Fruit fly (Drosophila melanogaster) whole organism, embryonic: ENCODE data around the gene zuc.
A peak's percentile ranks its signal among the peaks of the same experiment; 100 is the strongest.

Source experiments
- Ada2b ChIP-seq: fragments of 200-800 bp; sonication (Bioruptor generic); IDR thresholded peaks from 2 replicates; pipeline ENCODE4 v1.3.6; 2022; ENCODE audit warnings: missing biosample characterization, missing genetic modification characterization
- CG1024 ChIP-seq: fragments of 200-800 bp; sonication (Bioruptor generic); IDR thresholded peaks from 2 replicates; pipeline ENCODE4 v1.3.6; 2022; ENCODE audit warnings: missing biosample characterization, missing genetic modification characterization
- CG10267 ChIP-seq: fragments of 200-800 bp; sonication (Bioruptor generic); optimal IDR thresholded peaks from 2 replicates; lab custom pipeline; 2018; ENCODE audit warnings: missing biosample characterization, mild to moderate bottlenecking, missing genetic modification characterization, moderate library complexity
- CG10979 ChIP-seq: fragments of 200-800 bp; sonication (Bioruptor generic); optimal IDR thresholded peaks from 2 replicates; lab custom pipeline; 2018; ENCODE audit warnings: missing biosample characterization, mild to moderate bottlenecking, missing genetic modification characterization, moderate library complexity
- CG11247 ChIP-seq: fragments of 200-800 bp; sonication (Bioruptor generic); IDR thresholded peaks from 2 replicates; pipeline ENCODE4 v1.3.6; 2022; ENCODE audit warnings: missing biosample characterization, missing genetic modification characterization
- CG12236 ChIP-seq: fragments of 200-800 bp; sonication (Bioruptor generic); optimal IDR thresholded peaks from 2 replicates; lab custom pipeline; 2016; ENCODE audit warnings: missing biosample characterization, missing genetic modification characterization
- CG14441 ChIP-seq: fragments of 200-800 bp; sonication (Bioruptor generic); IDR thresholded peaks from 2 replicates; pipeline ENCODE4 v1.3.6; 2022; ENCODE audit warnings: missing biosample characterization, missing genetic modification characterization
- CG1647 ChIP-seq: fragments of 200-800 bp; sonication (Bioruptor generic); optimal IDR thresholded peaks from 3 replicates; lab custom pipeline; 2016; ENCODE audit warnings: missing biosample characterization, missing genetic modification characterization
- CG3065 ChIP-seq: fragments of 200-800 bp; sonication (Bioruptor generic); optimal IDR thresholded peaks from 2 replicates; lab custom pipeline; 2016; ENCODE audit warnings: missing biosample characterization, missing genetic modification characterization
- CG32772 ChIP-seq: fragments of 200-800 bp; sonication (Bioruptor generic); IDR thresholded peaks from 2 replicates; pipeline ENCODE4 v1.3.6; 2022; ENCODE audit warnings: missing biosample characterization, missing genetic modification characterization
- CG4282 ChIP-seq: fragments of 200-800 bp; sonication (Bioruptor generic); optimal IDR thresholded peaks from 2 replicates; lab custom pipeline; 2016; ENCODE audit warnings: missing biosample characterization, missing genetic modification characterization
- CG5245 ChIP-seq: fragments of 200-800 bp; sonication (Bioruptor generic); optimal IDR thresholded peaks from 3 replicates; lab custom pipeline; 2016; ENCODE audit warnings: missing biosample characterization, missing genetic modification characterization
- CG5953 ChIP-seq: fragments of 200-800 bp; sonication (Bioruptor generic); IDR thresholded peaks from 2 replicates; pipeline ENCODE4 v1.3.6; 2022; ENCODE audit warnings: missing biosample characterization, missing genetic modification characterization
- CG6765 ChIP-seq: fragments of 200-800 bp; sonication (Bioruptor generic); optimal IDR thresholded peaks from 3 replicates; lab custom pipeline; 2017; ENCODE audit warnings: missing biosample characterization, mild to moderate bottlenecking, missing genetic modification characterization
- CG6854 ChIP-seq: fragments of 200-800 bp; sonication (Bioruptor generic); optimal IDR thresholded peaks from 3 replicates; lab custom pipeline; 2017; ENCODE audit warnings: missing biosample characterization, mild to moderate bottlenecking, missing genetic modification characterization
- CG7987 ChIP-seq: fragments of 200-800 bp; sonication (Bioruptor generic); optimal IDR thresholded peaks from 2 replicates; lab custom pipeline; 2018; ENCODE audit warnings: missing biosample characterization, mild to moderate bottlenecking, missing genetic modification characterization, moderate library complexity
- CG8290 ChIP-seq, 3 experiments: fragments of 200-800 bp; sonication (Bioruptor generic); optimal IDR thresholded peaks; 2 replicates each; lab custom pipeline; 2016 to 2019; ENCODE audit warnings: missing biosample characterization in 3 of 3, missing genetic modification characterization in 3 of 3, mild to moderate bottlenecking in 2 of 3, moderate library complexity in 1 of 3
- CG8944 ChIP-seq: fragments of 200-800 bp; sonication (Bioruptor generic); optimal IDR thresholded peaks from 3 replicates; lab custom pipeline; 2016; ENCODE audit warnings: missing biosample characterization, missing genetic modification characterization
- CG9932 ChIP-seq: fragments of 200-800 bp; sonication (Bioruptor generic); IDR thresholded peaks from 2 replicates; pipeline ENCODE4 v1.3.6; 2022; ENCODE audit warnings: missing biosample characterization, missing genetic modification characterization
- D19B ChIP-seq: fragments of 200-800 bp; sonication (Bioruptor generic); optimal IDR thresholded peaks from 2 replicates; lab custom pipeline; 2017; ENCODE audit warnings: missing biosample characterization, mild to moderate bottlenecking, missing genetic modification characterization
- Dp ChIP-seq: fragments of 200-800 bp; sonication (Bioruptor generic); optimal IDR thresholded peaks from 2 replicates; lab custom pipeline; 2018; ENCODE audit warnings: missing biosample characterization, mild to moderate bottlenecking, missing genetic modification characterization, moderate library complexity
- E2f2 ChIP-seq: fragments of 200-800 bp; sonication (Bioruptor generic); IDR thresholded peaks from 2 replicates; pipeline ENCODE4 v1.3.6; 2022; ENCODE audit warnings: missing biosample characterization, missing genetic modification characterization
- Eip74EF ChIP-seq, 2 experiments: fragments of 200-800 bp in 1 of 2; fragments of >200 bp in 1 of 2; sonication (Bioruptor generic) in 1 of 2; optimal IDR thresholded peaks; 2 replicates each; lab custom pipeline; 2017 to 2019; ENCODE audit warnings: missing biosample characterization in 2 of 2, missing genetic modification characterization in 2 of 2, mild to moderate bottlenecking in 1 of 2, moderate library complexity in 1 of 2
- Ets97D ChIP-seq: fragments of 200-800 bp; sonication (Bioruptor generic); optimal IDR thresholded peaks from 3 replicates; lab custom pipeline; 2016; ENCODE audit warnings: missing biosample characterization, missing genetic modification characterization
- Lhr ChIP-seq: fragments of 200-800 bp; sonication (Bioruptor generic); optimal IDR thresholded peaks from 3 replicates; lab custom pipeline; 2017; ENCODE audit warnings: mild to moderate bottlenecking, missing biosample characterization, missing genetic modification reagents, missing genetic modification characterization
- MBD-R2 ChIP-seq: fragments of 200-800 bp; sonication (Bioruptor generic); IDR thresholded peaks from 2 replicates; pipeline ENCODE4 v1.3.6; 2022; ENCODE audit warnings: missing biosample characterization, missing genetic modification characterization
- NC2β ChIP-seq: fragments of 200-800 bp; sonication (Bioruptor generic); optimal IDR thresholded peaks from 2 replicates; lab custom pipeline; 2016; ENCODE audit warnings: missing biosample characterization, missing genetic modification characterization
- Oaz ChIP-seq: fragments of 200-800 bp; sonication (Bioruptor generic); IDR thresholded peaks from 2 replicates; pipeline ENCODE4 v1.3.6; 2022; ENCODE audit warnings: missing biosample characterization, missing genetic modification characterization
- Side ChIP-seq: fragments of 200-800 bp; sonication (Bioruptor generic); optimal IDR thresholded peaks from 2 replicates; lab custom pipeline; 2016; ENCODE audit warnings: missing biosample characterization, missing genetic modification characterization
- Sox100B ChIP-seq: fragments of 200-800 bp; sonication (Bioruptor generic); optimal IDR thresholded peaks from 3 replicates; lab custom pipeline; 2018; ENCODE audit warnings: missing biosample characterization, mild to moderate bottlenecking, missing genetic modification characterization
- TFAM ChIP-seq: fragments of 200-800 bp; sonication (Bioruptor generic); optimal IDR thresholded peaks from 2 replicates; lab custom pipeline; 2017; ENCODE audit warnings: missing biosample characterization, missing genetic modification characterization, inconsistent platforms
- Vsx1 ChIP-seq: fragments of 200-800 bp; sonication (Bioruptor generic); optimal IDR thresholded peaks from 2 replicates; lab custom pipeline; 2017; ENCODE audit warnings: missing biosample characterization, mild to moderate bottlenecking, missing genetic modification characterization, missing genetic modification reagents
- YL-1 ChIP-seq: fragments of 200-800 bp; sonication (Bioruptor generic); optimal IDR thresholded peaks from 3 replicates; lab custom pipeline; 2017; ENCODE audit warnings: missing biosample characterization, mild to moderate bottlenecking, missing genetic modification characterization
- ap ChIP-seq: fragments of 200-800 bp; sonication (Bioruptor generic); IDR thresholded peaks from 2 replicates; pipeline ENCODE4 v1.3.6; 2022; ENCODE audit warnings: missing biosample characterization, missing genetic modification characterization
- croc ChIP-seq: fragments of 200-800 bp; sonication (Bioruptor generic); conservative IDR thresholded peaks from 3 replicates; pipeline ENCODE4 v1.3.6; 2022; ENCODE audit warnings: missing biosample characterization, missing genetic modification characterization
- disco-r ChIP-seq: fragments of 200-800 bp; sonication (Bioruptor generic); optimal IDR thresholded peaks from 2 replicates; lab custom pipeline; 2016; ENCODE audit warnings: missing biosample characterization, missing genetic modification characterization
- gem ChIP-seq: fragments of 200-800 bp; sonication (Bioruptor generic); optimal IDR thresholded peaks from 2 replicates; lab custom pipeline; 2019; ENCODE audit warnings: missing biosample characterization, mild to moderate bottlenecking, missing genetic modification characterization, moderate library complexity
- grn ChIP-seq: fragments of 200-800 bp; sonication (Bioruptor generic); optimal IDR thresholded peaks from 3 replicates; lab custom pipeline; 2017; ENCODE audit warnings: missing biosample characterization, missing genetic modification characterization
- hb ChIP-seq: fragments of 200-800 bp; sonication (Bioruptor generic); IDR thresholded peaks from 3 replicates; pipeline ENCODE4 v1.3.6; 2022; ENCODE audit warnings: missing biosample characterization, missing genetic modification characterization; ENCODE audit not compliant: partially characterized antibody
- hkb ChIP-seq, 2 experiments: fragments of 200-800 bp in 1 of 2; fragments of >200 bp in 1 of 2; sonication (Bioruptor generic) in 1 of 2; IDR thresholded peaks in 1 of 2; optimal IDR thresholded peaks in 1 of 2; 2 replicates each; pipeline versions ENCODE4 v1.3.6 to Lab custom; 2017 to 2022; ENCODE audit warnings: missing biosample characterization in 1 of 2, missing genetic modification characterization in 1 of 2
- hth ChIP-seq: fragments of >200 bp; optimal IDR thresholded peaks from 2 replicates; lab custom pipeline; 2017; ENCODE audit warnings: inconsistent platforms
- lilli ChIP-seq: fragments of 200-800 bp; sonication (Bioruptor generic); optimal IDR thresholded peaks from 3 replicates; lab custom pipeline; 2016; ENCODE audit warnings: missing biosample characterization, missing genetic modification characterization
- odd ChIP-seq: fragments of 200-800 bp; sonication (Bioruptor generic); optimal IDR thresholded peaks from 2 replicates; lab custom pipeline; 2017; ENCODE audit warnings: missing biosample characterization, mild to moderate bottlenecking, missing genetic modification characterization
- sens-2 ChIP-seq: fragments of 200-800 bp; sonication (Bioruptor generic); IDR thresholded peaks from 2 replicates; pipeline ENCODE4 v1.3.6; 2022; ENCODE audit warnings: missing biosample characterization, missing genetic modification characterization
- ssp ChIP-seq: fragments of 200-800 bp; sonication (Bioruptor generic); IDR thresholded peaks from 2 replicates; pipeline ENCODE4 v1.3.6; 2022; ENCODE audit warnings: missing biosample characterization, missing genetic modification characterization
- sug ChIP-seq: fragments of 200-800 bp; optimal IDR thresholded peaks from 2 replicates; lab custom pipeline; 2019; ENCODE audit warnings: missing biosample characterization, mild to moderate bottlenecking, missing genetic modification characterization, moderate library complexity
- tx ChIP-seq: fragments of 200-800 bp; sonication (Bioruptor generic); optimal IDR thresholded peaks from 2 replicates; lab custom pipeline; 2016; ENCODE audit warnings: missing biosample characterization, missing genetic modification characterization
- vfl ChIP-seq: fragments of 200-800 bp; sonication (Bioruptor generic); optimal IDR thresholded peaks from 2 replicates; lab custom pipeline; 2016; ENCODE audit warnings: missing biosample characterization, missing genetic modification characterization

The zuc gene

DNA sequence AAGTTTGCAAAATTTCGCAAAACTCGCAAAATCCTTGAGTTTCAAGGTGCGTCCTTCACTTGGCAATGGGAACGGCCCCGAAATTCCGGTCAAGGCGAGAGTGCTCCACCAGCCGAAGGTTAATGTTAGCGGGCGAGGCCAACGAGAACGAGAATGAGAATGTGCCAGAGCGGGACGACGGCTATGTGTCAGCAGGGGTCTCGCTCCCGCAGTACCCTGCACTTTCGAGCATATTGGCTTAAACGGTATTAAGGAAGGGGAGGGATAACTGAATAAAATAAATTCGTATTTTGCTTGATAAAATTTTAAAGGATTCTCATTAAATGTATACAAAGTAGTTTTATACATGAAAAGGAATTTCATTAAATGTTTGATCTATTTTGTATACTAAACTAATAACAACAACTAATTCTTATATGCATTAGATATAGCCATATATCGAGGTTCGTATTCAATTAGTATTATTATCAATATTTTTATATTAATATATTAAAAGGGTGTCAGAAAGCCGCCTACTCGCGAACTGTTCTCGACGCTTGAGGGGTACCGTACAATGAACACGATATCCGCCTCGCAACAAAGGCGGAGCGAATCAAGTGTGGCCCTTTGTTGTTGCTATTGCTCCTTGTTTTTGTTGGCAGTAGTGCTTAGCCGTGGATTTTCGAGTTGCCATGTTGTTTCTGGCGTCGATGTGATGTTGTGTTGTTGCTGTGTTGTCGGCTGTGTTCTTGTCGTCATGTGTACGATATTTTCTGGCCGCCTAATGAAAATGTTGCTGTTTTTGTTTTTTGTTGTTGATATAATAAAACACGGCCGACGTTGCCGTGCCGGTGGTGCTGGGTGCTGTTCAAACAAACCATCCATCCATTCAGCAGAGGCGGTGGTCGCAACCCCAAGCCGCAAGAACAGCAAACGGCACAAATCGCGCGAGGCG, 17.0 kb upstream of the zuc start (continued):
- peak; percentile 91 for TF ChIP-seq YL-1 (GFP tag; lab: Kevin White, UChicago)
- TF ChIP-seq ap (GFP tag; lab: Robert Waterston, UW), result no peak
- TF ChIP-seq CG8290 (GFP tag; optimal IDR thresholded peaks at IDR 0.05; lab: Kevin White, UChicago), result peak; percentile 94
- TF ChIP-seq CG8290 (tag; optimal IDR thresholded peaks at IDR 0.05; lab: Kevin White, UChicago), result peak in 1 of 2 experiments; percentile 64
- peak; percentile 97 for TF ChIP-seq odd (GFP tag; lab: Kevin White, UChicago)
- peak; percentile 32 for TF ChIP-seq TFAM (GFP tag; lab: Kevin White, UChicago)
- peak; percentile 83 for TF ChIP-seq lilli
- peak; percentile 2 for TF ChIP-seq Ets97D (GFP tag; lab: Kevin White, UChicago)
- peak; percentile 92 for TF ChIP-seq sug
- TF ChIP-seq CG12236 (GFP tag; lab: Kevin White, UChicago), result no peak
- no peak for TF ChIP-seq hb (GFP tag; lab: Robert Waterston, UW)
- no peak for TF ChIP-seq Dp (GFP tag; lab: Kevin White, UChicago)
- no peak for TF ChIP-seq Lhr (GFP tag; lab: Kevin White, UChicago)
- peak; percentile 92 for TF ChIP-seq croc (GFP tag; lab: Robert Waterston, UW)
- TF ChIP-seq Eip74EF (GFP tag; optimal IDR thresholded peaks at IDR 0.05; lab: Kevin White, UChicago), result peak in 1 of 2 experiments; percentile 98
- no peak for TF ChIP-seq hth (lab: Kevin White, UChicago)
- TF ChIP-seq CG32772, result no peak
- TF ChIP-seq CG1647 (GFP tag; lab: Kevin White, UChicago), result peak; percentile 28
- TF ChIP-seq CG5953, result no peak
- TF ChIP-seq tx, result peak; percentile 55
- no peak for TF ChIP-seq CG4282
- no peak for TF ChIP-seq MBD-R2
- peak; percentile 99 for TF ChIP-seq gem
- no peak for TF ChIP-seq grn (GFP tag; lab: Kevin White, UChicago)
- TF ChIP-seq CG11247, result no peak
- no peak for TF ChIP-seq Oaz (GFP tag; lab: Robert Waterston, UW)
- TF ChIP-seq CG1024 (GFP tag; lab: Robert Waterston, UW), result no peak
- TF ChIP-seq sens-2, result no peak
- peak; percentile 98 for TF ChIP-seq CG10979 (tag; lab: Kevin White, UChicago)
- no peak for TF ChIP-seq hkb (optimal IDR thresholded peaks at IDR 0.05; lab: Kevin White, UChicago)
- TF ChIP-seq hkb (GFP tag; IDR thresholded peaks at IDR 0.05; lab: Robert Waterston, UW), result no peak
- peak; percentile 34 for TF ChIP-seq Side (GFP tag; lab: Kevin White, UChicago)
- peak; percentile 13 for TF ChIP-seq NC2β (GFP tag; lab: Kevin White, UChicago)
- TF ChIP-seq CG8944 (GFP tag; lab: Kevin White, UChicago), result peak; percentile 38
- TF ChIP-seq CG3065 (GFP tag; lab: Kevin White, UChicago), result peak; percentile 77
- peak; percentile 91 for TF ChIP-seq CG6854 (GFP tag; lab: Kevin White, UChicago)
- peak; percentile 81 for TF ChIP-seq CG5245 (GFP tag; lab: Kevin White, UChicago)
- TF ChIP-seq CG14441 (GFP tag; lab: Robert Waterston, UW), result no peak
- no peak for TF ChIP-seq CG9932 (GFP tag; lab: Robert Waterston, UW)
- no peak for TF ChIP-seq Ada2b (GFP tag; lab: Robert Waterston, UW)
- no peak for TF ChIP-seq ssp
- TF ChIP-seq Sox100B (GFP tag; lab: Kevin White, UChicago), result peak; percentile 99
- peak; percentile 96 for TF ChIP-seq D19B (GFP tag; lab: Kevin White, UChicago)
- peak; percentile 56 for TF ChIP-seq CG7987
- peak; percentile 60 for TF ChIP-seq vfl (GFP tag; lab: Kevin White, UChicago)
- peak; percentile 85 for TF ChIP-seq Vsx1 (GFP tag; lab: Kevin White, UChicago)
- peak; percentile 18 for TF ChIP-seq disco-r (GFP tag; lab: Kevin White, UChicago)
- TF ChIP-seq CG6765 (GFP tag; lab: Kevin White, UChicago), result peak; percentile 91
- TF ChIP-seq E2f2 (GFP tag; lab: Robert Waterston, UW), result no peak
- TF ChIP-seq CG10267 (tag; lab: Kevin White, UChicago), result peak; percentile 95
